Worm (Caenorhabditis elegans): ENCODE data around the gene F01E11.3.

F01E11.3 gene

ce11 chrX:6967057-6967456 lies at the start of gene F01E11.3:
TSS of gene F01E11.3 (plus strand) at chrX:6967357.
- no peak for TF ChIP-seq unc-62 (GFP tag; optimal IDR thresholded peaks at IDR 0.05)

DNA sequence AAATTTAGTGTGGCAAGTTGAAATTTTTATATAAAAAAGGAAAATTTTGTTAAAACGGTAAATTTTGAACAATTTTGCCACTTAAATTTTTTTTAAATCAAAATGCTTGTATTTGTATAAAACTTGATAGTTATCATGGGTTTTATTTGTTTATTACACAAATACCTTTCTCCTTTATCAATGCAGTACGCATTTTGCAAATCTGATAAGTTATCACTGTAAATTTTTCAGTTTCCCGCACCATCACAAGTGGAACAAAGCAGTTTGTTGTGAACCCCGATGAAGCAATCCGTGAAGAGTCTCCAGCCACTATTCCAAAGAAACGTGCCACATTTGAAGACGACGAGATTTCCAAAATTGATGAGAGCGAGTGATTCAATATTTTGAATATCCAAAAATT lies 47.0 kb upstream of the F01E11.3 start:
- no peak for TF ChIP-seq unc-62 (GFP tag; optimal IDR thresholded peaks at IDR 0.05)

- TF ChIP-seq unc-62 (GFP tag; optimal IDR thresholded peaks at IDR 0.05): no peak
Observed at ce11 chrX:6924461-6924860, 42.7 kb upstream of the F01E11.3 start, which contains the start of gene otpl-3. TSS of gene otpl-3 (minus strand) at chrX:6924764.

ce11 chrX:6926952-6927351 lies 40.2 kb upstream of the F01E11.3 start:
- no peak for TF ChIP-seq unc-62 (GFP tag; optimal IDR thresholded peaks at IDR 0.05)

ce11 chrX:6928578-6928977 lies 38.6 kb upstream of the F01E11.3 start, which contains the start of gene F14B8.5:
TSS of gene F14B8.5 (minus strand) at chrX:6928704.
- no peak for TF ChIP-seq unc-62 (GFP tag; optimal IDR thresholded peaks at IDR 0.05)

ce11 chrX:6932134-6932533 lies 35.0 kb upstream of the F01E11.3 start, which contains the start of gene F14B8.6:
TSS of gene F14B8.6 (minus strand) at chrX:6932425.
- no peak for TF ChIP-seq unc-62 (GFP tag; optimal IDR thresholded peaks at IDR 0.05)

ce11 chrX:6934453-6934852 lies 32.7 kb upstream of the F01E11.3 start:
- no peak for TF ChIP-seq unc-62 (GFP tag; optimal IDR thresholded peaks at IDR 0.05)

- no peak for TF ChIP-seq unc-62 (GFP tag; optimal IDR thresholded peaks at IDR 0.05)
Observed at ce11 chrX:6935430-6935829, 31.7 kb upstream of the F01E11.3 start, which contains the start of gene C16E9.2. TSS of gene C16E9.2 (plus strand) at chrX:6935730.

- TF ChIP-seq unc-62 (GFP tag; optimal IDR thresholded peaks at IDR 0.05): no peak
Observed at ce11 chrX:6937742-6938141, 29.4 kb upstream of the F01E11.3 start.

- TF ChIP-seq unc-62 (GFP tag; optimal IDR thresholded peaks at IDR 0.05): no peak
Observed at ce11 chrX:6939917-6940316, 27.2 kb upstream of the F01E11.3 start, which contains the start of gene C16E9.1. TSS of gene C16E9.1 (plus strand) at chrX:6940217.

DNA sequence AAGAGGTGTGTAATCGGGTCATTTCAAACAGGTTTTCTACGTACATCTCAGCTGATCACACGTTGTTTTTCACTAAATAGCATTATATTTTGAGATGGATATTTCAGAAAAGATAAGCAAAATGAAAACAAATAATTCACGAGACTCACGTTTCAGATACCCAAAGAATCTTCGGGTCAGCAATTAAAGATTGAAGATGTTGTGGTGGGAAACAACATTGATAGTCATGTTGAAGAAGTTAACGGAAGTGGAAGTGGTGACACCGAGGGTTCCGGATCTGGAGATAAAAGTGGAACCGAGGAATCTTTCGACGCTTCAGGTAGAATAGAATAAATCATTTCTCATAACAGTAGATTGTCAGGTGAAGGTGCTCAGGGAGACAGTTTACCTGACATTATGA lies 26.4 kb upstream of the F01E11.3 start:
- TF ChIP-seq unc-62 (GFP tag; optimal IDR thresholded peaks at IDR 0.05): no peak

ce11 chrX:6941711-6942110 lies 25.4 kb upstream of the F01E11.3 start:
- no peak for TF ChIP-seq unc-62 (GFP tag; optimal IDR thresholded peaks at IDR 0.05)

DNA sequence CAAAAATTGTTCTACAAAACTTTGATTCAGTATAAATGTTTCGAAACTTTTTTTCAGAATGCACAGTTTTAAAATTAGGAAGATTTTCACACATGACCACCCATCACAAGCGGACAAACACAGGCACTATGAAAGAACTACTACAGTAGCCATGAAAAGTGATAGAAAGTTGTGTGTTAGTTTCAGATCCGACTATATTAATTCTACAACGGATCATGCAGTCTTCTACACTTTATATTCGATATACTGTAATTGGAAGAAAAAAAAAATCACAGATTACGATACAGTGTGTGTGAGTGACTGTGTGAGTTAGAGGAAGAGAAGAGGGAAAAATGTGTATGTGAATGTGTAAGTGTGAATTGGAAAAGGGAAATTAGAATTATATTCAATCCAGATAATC lies 20.4 kb upstream of the F01E11.3 start:
- no peak for TF ChIP-seq unc-62 (GFP tag; optimal IDR thresholded peaks at IDR 0.05)

DNA sequence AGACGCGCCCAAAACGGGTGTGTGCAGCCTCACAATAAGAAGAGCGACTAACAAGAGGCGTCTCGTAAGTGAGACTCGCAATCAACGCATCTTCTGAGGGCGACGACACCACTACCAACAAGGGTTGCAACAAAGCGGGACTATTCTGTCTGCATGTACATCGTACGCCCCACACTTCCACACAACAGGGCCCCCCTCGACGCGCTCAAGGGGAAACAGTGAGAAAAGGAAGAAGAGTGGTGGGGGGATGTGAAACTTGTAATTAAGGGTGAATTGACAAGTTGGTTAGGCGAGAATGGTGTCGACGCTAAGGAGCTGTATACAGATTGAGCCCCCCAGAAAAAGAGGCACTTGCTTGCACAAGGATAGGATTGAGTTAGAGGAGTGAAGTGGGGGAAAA lies 13.8 kb upstream of the F01E11.3 start:
- no peak for TF ChIP-seq unc-62 (GFP tag; optimal IDR thresholded peaks at IDR 0.05)

DNA sequence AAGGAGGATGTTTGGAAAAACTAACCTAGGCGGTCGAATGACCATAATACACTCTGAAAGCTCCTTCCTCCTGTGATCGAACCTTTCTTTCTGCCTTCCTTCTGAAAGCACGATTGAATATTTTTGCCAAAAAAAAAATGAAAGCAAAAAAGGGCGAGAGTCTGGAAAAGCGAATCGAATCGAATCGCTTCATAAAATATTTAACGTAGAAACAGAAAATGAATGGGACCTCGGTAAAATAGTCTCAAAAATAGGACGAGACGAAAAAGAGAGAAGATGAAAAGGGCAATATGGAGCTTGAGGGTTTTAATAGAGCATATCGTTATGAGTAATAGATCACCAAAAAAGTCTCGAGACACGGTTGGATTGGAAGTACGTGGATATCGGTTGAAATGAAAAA lies 10.9 kb upstream of the F01E11.3 start, which contains the start of gene inx-1:
Gene inx-1 (minus strand): TSS at position 101 of the 400 bp plus-strand sequence.
- TF ChIP-seq unc-62 (GFP tag; optimal IDR thresholded peaks at IDR 0.05): no peak

DNA sequence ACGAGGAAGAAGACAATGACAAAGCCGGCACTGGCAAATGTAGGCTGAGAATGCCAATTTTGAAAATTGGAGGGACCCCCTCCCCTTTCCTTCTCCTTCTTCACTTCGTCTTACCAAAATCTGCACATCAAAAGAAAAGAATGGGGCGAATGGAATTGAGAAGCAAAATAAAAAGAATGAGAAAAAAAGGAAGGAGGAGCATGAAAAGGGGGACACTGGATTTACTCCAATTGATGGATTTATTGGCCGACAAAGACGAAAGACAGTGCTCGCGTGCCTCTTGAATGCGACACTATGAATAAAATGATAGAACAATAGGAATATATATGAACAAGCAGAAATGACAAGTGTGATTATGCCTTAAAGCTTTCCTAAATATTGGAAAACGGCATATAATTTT lies 8.2 kb upstream of the F01E11.3 start:
- no peak for TF ChIP-seq unc-62 (GFP tag; optimal IDR thresholded peaks at IDR 0.05)

DNA sequence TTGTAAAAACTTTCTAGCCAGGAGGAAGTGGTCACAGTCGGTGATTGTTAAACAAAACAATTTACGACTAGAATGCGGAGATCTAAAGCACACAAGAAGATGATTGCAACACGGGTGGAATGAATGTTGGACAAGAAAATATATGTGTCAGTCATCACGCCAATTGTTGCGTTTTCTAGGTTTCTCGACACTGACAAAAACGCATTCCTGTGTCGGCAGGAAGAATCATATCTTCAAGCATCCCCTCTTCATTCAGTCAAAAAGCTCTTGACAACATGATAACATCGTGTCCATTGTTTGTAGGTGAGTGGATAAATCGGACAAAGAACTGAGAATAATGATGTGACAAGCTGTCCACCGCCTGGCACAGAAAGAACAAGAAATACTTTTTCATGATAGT lies 7.6 kb upstream of the F01E11.3 start:
- no peak for TF ChIP-seq unc-62 (GFP tag; optimal IDR thresholded peaks at IDR 0.05)

DNA sequence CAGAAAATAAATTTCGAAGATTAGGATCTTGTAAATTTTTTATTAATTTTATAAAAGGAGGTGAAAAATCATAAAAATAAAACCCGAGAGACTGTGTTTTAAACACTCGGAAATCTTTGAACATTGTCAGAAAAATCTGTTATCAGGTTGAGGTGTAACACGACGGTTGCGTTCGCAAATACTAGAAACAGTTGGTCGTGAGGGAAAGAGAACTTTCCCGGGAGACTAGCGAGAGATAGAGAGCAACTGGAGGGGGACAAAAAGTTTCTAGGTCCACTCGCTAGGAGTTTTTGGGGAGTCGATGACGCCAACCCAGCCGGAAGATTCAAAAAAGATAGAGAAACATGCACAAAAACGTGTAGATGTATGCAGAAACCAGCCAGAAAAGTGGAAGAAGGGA lies 4.8 kb upstream of the F01E11.3 start:
- no peak for TF ChIP-seq unc-62 (GFP tag; optimal IDR thresholded peaks at IDR 0.05)

All from whole organism, dauer.